Worm (Caenorhabditis elegans) whole organism, dauer: Measurements from ENCODE around the gene srxa-8.

Experiments used
- unc-62 ChIP-seq: sonication (generic microtip); optimal IDR thresholded peaks from 2 replicates; lab custom pipeline; 2017; ENCODE audit warnings: missing biosample characterization, missing genetic modification reagents, missing genetic modification characterization

srxa-8 gene

DNA sequence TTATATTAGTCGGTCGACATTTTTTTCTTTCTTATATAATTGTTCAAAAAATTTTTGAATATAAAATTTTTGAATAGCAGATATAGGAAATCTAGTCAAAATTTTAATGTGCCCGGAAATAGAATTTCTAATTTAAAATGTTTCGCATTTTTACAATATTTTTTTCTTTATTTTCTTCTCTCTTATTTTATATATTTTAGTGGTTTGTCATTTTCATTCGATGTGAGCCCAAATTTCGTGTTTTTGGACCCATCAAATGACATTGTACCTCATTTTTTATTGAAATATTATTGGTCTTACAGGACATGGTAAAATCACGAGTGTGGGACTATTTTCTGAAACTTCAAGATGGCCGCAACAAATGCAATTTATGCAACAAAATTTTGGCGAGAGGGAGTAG is 46.5 kb downstream of the srxa-8 start, which contains the start of gene K09A11.1:
TSS of gene K09A11.1 (plus strand) at position 301 of the 400 bp plus-strand sequence.
- no peak for TF ChIP-seq unc-62 (GFP tag; lab: Kevin White, UChicago)

- no peak for TF ChIP-seq unc-62 (GFP tag; lab: Kevin White, UChicago)
Observed at ce11 chrX:13257577-13257976, 51.1 kb downstream of the srxa-8 start, which contains the start of gene K08H2.10. Gene K08H2.10, plus strand, starts transcription at chrX:13257806.
